Fruit fly (Drosophila melanogaster): Measurements from ENCODE around the gene CG7148.
A peak's percentile ranks its signal among the peaks of the same experiment; 100 is the strongest.

- no peak for TF ChIP-seq Dfd (GFP tag; optimal IDR thresholded peaks at IDR 0.05)
- TF ChIP-seq Rel (GFP tag; optimal IDR thresholded peaks at IDR 0.05) = no peak
- peak; percentile 49 for TF ChIP-seq Rel (tag; optimal IDR thresholded peaks at IDR 0.05)
- TF ChIP-seq rgr (GFP tag; optimal IDR thresholded peaks at IDR 0.05) = no peak
- TF ChIP-seq Dif (GFP tag; optimal IDR thresholded peaks at IDR 0.05; ENCODE audit: partially characterized antibody) = no peak
- no peak for TF ChIP-seq br (GFP tag; optimal IDR thresholded peaks at IDR 0.05)
- no peak for TF ChIP-seq GATAd (GFP tag; optimal IDR thresholded peaks at IDR 0.05)
- TF ChIP-seq CG32264 (GFP tag; optimal IDR thresholded peaks at IDR 0.05) = no peak
- no peak for TF ChIP-seq usp (GFP tag; optimal IDR thresholded peaks at IDR 0.05)
- TF ChIP-seq h (GFP tag; optimal IDR thresholded peaks at IDR 0.05) = no peak
- no peak for TF ChIP-seq N (GFP tag; optimal IDR thresholded peaks at IDR 0.05)
- TF ChIP-seq dl (GFP tag; optimal IDR thresholded peaks at IDR 0.05; ENCODE audit: insufficient read depth in 1 of 2, partially characterized antibody in 2 of 2) = no peak
- no peak for TF ChIP-seq Mio (GFP tag; optimal IDR thresholded peaks at IDR 0.05)
- no peak for TF ChIP-seq CG9705 (GFP tag; optimal IDR thresholded peaks at IDR 0.05)
Measured at dm6 chr3L:21823236-21823635, 8.8 kb downstream of the CG7148 start, which contains the start of gene CG7407.
